Worm (Caenorhabditis elegans) whole organism, L4 larva: ENCODE measurements around the gene R11D1.12.

Source experiments
- ZK546.5 ChIP-seq, 2 experiments: sonication (generic microtip); optimal IDR thresholded peaks; 2 replicates each; lab custom pipeline; 2017; ENCODE audit warnings: missing biosample characterization in 2 of 2, missing genetic modification characterization in 2 of 2
- aly-2 ChIP-seq: sonication (generic microtip); optimal IDR thresholded peaks from 2 replicates; lab custom pipeline; 2018; ENCODE audit warnings: missing biosample characterization, missing genetic modification characterization
- attf-4 ChIP-seq: sonication (generic microtip); optimal IDR thresholded peaks from 3 replicates; lab custom pipeline; 2017; ENCODE audit warnings: missing biosample characterization, missing genetic modification characterization
- duxl-1 ChIP-seq: sonication (generic microtip); optimal IDR thresholded peaks from 2 replicates; lab custom pipeline; 2016; ENCODE audit warnings: mild to moderate bottlenecking, missing genetic modification characterization, moderate library complexity, missing compliant biosample characterization; ENCODE audit not compliant: poor library complexity
- lin-15B ChIP-seq: fragments of 150-350 bp; sonication (generic microtip); optimal IDR thresholded peaks from 3 replicates; lab custom pipeline; 2014; ENCODE audit warnings: missing biosample characterization, missing genetic modification characterization
- mdt-29 ChIP-seq: fragments of 200-800 bp; sonication (Bioruptor generic); IDR thresholded peaks from 2 replicates; pipeline ENCODE4 v1.3.6; 2022; ENCODE audit warnings: missing genetic modification reagents, missing genetic modification characterization, missing compliant biosample characterization
- mep-1 ChIP-seq: fragments of 150-350 bp; sonication (generic microtip); optimal IDR thresholded peaks from 3 replicates; lab custom pipeline; 2014; ENCODE audit warnings: missing biosample characterization, missing genetic modification characterization
- tra-1 ChIP-seq: fragments of 200-800 bp; sonication (Bioruptor generic); IDR thresholded peaks from 2 replicates; pipeline ENCODE4 v1.3.6; 2022; ENCODE audit warnings: missing genetic modification reagents, missing genetic modification characterization, missing compliant biosample characterization
- unc-130 ChIP-seq: sonication (generic microtip); optimal IDR thresholded peaks from 2 replicates; lab custom pipeline; 2016; ENCODE audit warnings: missing genetic modification reagents, missing genetic modification characterization, missing compliant biosample characterization

DNA sequence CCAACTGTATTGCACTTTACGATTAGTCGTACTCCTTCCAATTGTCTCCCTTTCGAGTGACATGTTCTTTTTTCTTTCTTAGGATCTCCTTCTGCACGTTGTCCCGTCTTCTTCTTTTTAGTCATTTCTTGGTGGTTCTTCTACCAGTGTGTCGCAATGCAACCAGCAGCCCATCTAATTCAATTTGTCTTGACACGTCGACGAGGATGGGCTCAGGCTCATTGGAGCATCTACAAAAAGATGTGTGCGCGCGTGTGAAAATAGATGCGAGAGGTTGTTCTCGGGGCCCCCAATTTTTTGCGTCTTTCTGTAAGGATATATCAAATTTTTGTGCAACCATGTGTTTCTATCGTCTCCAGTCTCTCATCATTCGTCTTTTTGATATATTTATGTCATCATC lies 24.2 kb downstream of the R11D1.12 start:
- TF ChIP-seq mdt-29 (GFP tag; lab: Robert Waterston, UW), result no peak
- no peak for TF ChIP-seq ZK546.5 (tag; optimal IDR thresholded peaks at IDR 0.05; lab: Kevin White, UChicago)
- TF ChIP-seq aly-2 (tag; lab: Kevin White, UChicago), result no peak
- no peak for TF ChIP-seq duxl-1 (tag; lab: Kevin White, UChicago)
- no peak for TF ChIP-seq mep-1 (tag; lab: Kevin White, UChicago)
- TF ChIP-seq lin-15B (tag; lab: Kevin White, UChicago), result no peak
- TF ChIP-seq tra-1 (GFP tag; lab: Robert Waterston, UW), result no peak
- no peak for TF ChIP-seq attf-4 (tag; lab: Kevin White, UChicago)
- TF ChIP-seq unc-130 (GFP tag; lab: Kevin White, UChicago), result no peak
